Worm (Caenorhabditis elegans): Measurements from ENCODE around the gene F13A7.1.

DNA sequence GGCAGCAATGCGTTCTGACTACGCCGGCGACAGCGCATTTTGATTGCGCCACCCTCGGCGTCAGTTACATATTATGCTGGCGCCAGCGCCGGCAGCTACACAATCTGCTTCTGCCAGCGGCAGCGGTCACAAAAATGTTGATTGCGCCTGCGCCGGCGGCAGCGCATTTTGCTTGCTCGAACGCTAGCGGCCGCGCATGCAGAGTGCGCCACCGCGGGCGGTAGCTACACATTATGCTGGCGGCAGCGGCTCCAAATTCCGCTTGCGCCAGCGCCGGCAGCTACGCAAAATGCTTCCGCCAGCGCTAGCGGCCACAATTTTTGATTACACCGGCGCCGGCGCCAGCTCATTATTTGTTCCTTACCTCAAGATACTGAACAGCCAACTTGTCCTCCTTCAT, 561 bp downstream of the F13A7.1 start:
- TF ChIP-seq lin-39 (tag; optimal IDR thresholded peaks at IDR 0.05), result no peak
- no peak for TF ChIP-seq elt-3 (tag; optimal IDR thresholded peaks at IDR 0.05)
